Worm (Caenorhabditis elegans) whole organism, L4 larva: Measurements from ENCODE around the gene F35H10.6.

ENCODE experiments used
- R02D3.7 ChIP-seq: fragments of 150-350 bp; sonication (generic microtip); optimal IDR thresholded peaks from 3 replicates; lab custom pipeline; 2014; ENCODE audit warnings: missing biosample characterization, missing genetic modification characterization
- lir-3 ChIP-seq: sonication (generic microtip); optimal IDR thresholded peaks from 2 replicates; lab custom pipeline; 2016; ENCODE audit warnings: mild to moderate bottlenecking, missing genetic modification characterization, missing compliant biosample characterization
- nhr-41 ChIP-seq: fragments of 200-800 bp; sonication (Bioruptor generic); IDR thresholded peaks from 2 replicates; pipeline ENCODE4 v1.3.6; 2022; ENCODE audit warnings: missing genetic modification reagents, missing genetic modification characterization, missing compliant biosample characterization
- tra-1 ChIP-seq: fragments of 200-800 bp; sonication (Bioruptor generic); IDR thresholded peaks from 2 replicates; pipeline ENCODE4 v1.3.6; 2022; ENCODE audit warnings: missing genetic modification reagents, missing genetic modification characterization, missing compliant biosample characterization

DNA sequence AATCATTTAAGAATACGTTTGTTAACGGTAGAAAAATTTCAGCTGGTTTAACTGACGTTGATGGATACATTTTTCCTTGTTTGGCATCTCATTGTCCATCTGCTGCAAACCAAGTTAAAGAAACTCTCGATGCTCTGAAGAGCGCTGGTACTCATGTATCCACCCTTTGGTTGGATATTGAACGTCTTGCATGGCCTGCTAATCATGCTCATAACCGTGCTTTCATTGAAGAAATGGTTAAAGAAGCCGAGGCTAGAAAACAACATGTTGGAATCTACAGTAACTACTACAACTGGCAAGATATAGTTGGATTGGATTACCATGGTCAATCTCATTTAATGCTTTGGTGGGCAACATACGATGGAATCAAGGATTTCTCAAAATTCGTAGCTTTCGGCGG is 33.3 kb downstream of the F35H10.6 start:
- TF ChIP-seq nhr-41 (GFP tag; lab: Robert Waterston, UW) (no peak), tra-1 (GFP tag; lab: Robert Waterston, UW) (no peak), R02D3.7 (no peak), lir-3 (tag; lab: Kevin White, UChicago) (no peak)
